Worm (Caenorhabditis elegans) whole organism, L1 larva: ENCODE data around the gene B0334.5.

Source experiments
- C16A3.4 ChIP-seq: fragments of 150-350 bp; optimal IDR thresholded peaks from 2 replicates; lab custom pipeline; 2014; ENCODE audit warnings: missing biosample characterization, missing genetic modification characterization
- F16B12.6 ChIP-seq: fragments of 150-350 bp; optimal IDR thresholded peaks from 2 replicates; lab custom pipeline; 2014; ENCODE audit warnings: missing biosample characterization, missing genetic modification characterization
- aha-1 ChIP-seq: fragments of 150-350 bp; optimal IDR thresholded peaks from 2 replicates; lab custom pipeline; 2014; ENCODE audit warnings: missing biosample characterization, missing genetic modification characterization
- aly-2 ChIP-seq: fragments of 150-350 bp; optimal IDR thresholded peaks from 2 replicates; lab custom pipeline; 2014; ENCODE audit warnings: missing biosample characterization, missing genetic modification characterization
- blmp-1 ChIP-seq: fragments of 150-350 bp; optimal IDR thresholded peaks from 2 replicates; lab custom pipeline; 2014; ENCODE audit warnings: missing biosample characterization, missing genetic modification characterization
- ceh-63 ChIP-seq: fragments of 200-800 bp; sonication (Bioruptor generic); optimal IDR thresholded peaks from 2 replicates; lab custom pipeline; 2018; ENCODE audit warnings: mild to moderate bottlenecking, missing genetic modification characterization, missing compliant biosample characterization
- ceh-88 ChIP-seq: fragments of 200-800 bp; sonication (Bioruptor generic); IDR thresholded peaks from 2 replicates; pipeline ENCODE4 v1.3.6; 2022; ENCODE audit warnings: missing genetic modification characterization, missing compliant biosample characterization
- dpl-1 ChIP-seq, 3 experiments: fragments of 150-350 bp in 2 of 3; sonication (generic microtip) in 1 of 3; optimal IDR thresholded peaks; 2 replicates each; lab custom pipeline; 2014 to 2017; ENCODE audit warnings: missing biosample characterization in 3 of 3, missing genetic modification characterization in 3 of 3, missing genetic modification reagents in 3 of 3
- dsc-1 ChIP-seq: sonication (generic microtip); optimal IDR thresholded peaks from 2 replicates; lab custom pipeline; 2016; ENCODE audit warnings: mild to moderate bottlenecking, missing genetic modification characterization, missing compliant biosample characterization
- efl-1 ChIP-seq, 4 experiments: fragments of 150-350 bp; optimal IDR thresholded peaks in 3 of 4; peaks in 1 of 4; 1 replicate in 1 of 4; 2 replicates in 3 of 4; lab custom pipeline; 2014; ENCODE audit warnings: missing biosample characterization in 2 of 4, missing genetic modification characterization in 2 of 4, missing genetic modification reagents in 2 of 4
- elt-3 ChIP-seq, 6 experiments: fragments of 150-350 bp in 1 of 6; sonication (generic microtip); optimal IDR thresholded peaks; 2 replicates each; lab custom pipeline; 2017 to 2018; ENCODE audit warnings: missing biosample characterization in 6 of 6, missing genetic modification characterization in 6 of 6, inconsistent platforms in 1 of 6
- ets-5 ChIP-seq: fragments of 200-800 bp; sonication (Bioruptor generic); IDR thresholded peaks from 2 replicates; pipeline ENCODE4 v1.3.6; 2022; ENCODE audit warnings: missing genetic modification characterization, missing compliant biosample characterization
- fkh-4 ChIP-seq: sonication (generic microtip); optimal IDR thresholded peaks from 2 replicates; lab custom pipeline; 2016; ENCODE audit warnings: missing compliant biosample characterization, missing genetic modification characterization, borderline replicate concordance
- fkh-8 ChIP-seq: sonication (generic microtip); optimal IDR thresholded peaks from 2 replicates; lab custom pipeline; 2016; ENCODE audit warnings: mild to moderate bottlenecking, missing genetic modification characterization, missing compliant biosample characterization
- grh-1 ChIP-seq: fragments of 200-800 bp; sonication (Bioruptor generic); IDR thresholded peaks from 2 replicates; pipeline ENCODE4 v1.3.6; 2022; ENCODE audit warnings: missing genetic modification reagents, missing genetic modification characterization, missing compliant biosample characterization
- hlh-17 ChIP-seq: fragments of 200-800 bp; sonication (Bioruptor generic); optimal IDR thresholded peaks from 2 replicates; lab custom pipeline; 2018; ENCODE audit warnings: missing genetic modification characterization, mild to moderate bottlenecking, missing compliant biosample characterization, moderate library complexity, borderline replicate concordance
- hpl-2 ChIP-seq: fragments of 150-350 bp; optimal IDR thresholded peaks from 2 replicates; lab custom pipeline; 2014; ENCODE audit warnings: missing biosample characterization, missing genetic modification reagents, missing genetic modification characterization
- irx-1 ChIP-seq: sonication (generic microtip); optimal IDR thresholded peaks from 2 replicates; lab custom pipeline; 2016; ENCODE audit warnings: missing genetic modification characterization, missing compliant biosample characterization
- lin-13 ChIP-seq: fragments of 150-350 bp; optimal IDR thresholded peaks from 2 replicates; lab custom pipeline; 2014; ENCODE audit warnings: missing biosample characterization, missing genetic modification reagents, missing genetic modification characterization
- lin-14 ChIP-seq: fragments of 200-800 bp; sonication (Bioruptor generic); optimal IDR thresholded peaks from 2 replicates; lab custom pipeline; 2018; ENCODE audit warnings: mild to moderate bottlenecking, missing genetic modification characterization, moderate library complexity, missing compliant biosample characterization
- lin-15B ChIP-seq: fragments of 150-350 bp; sonication (generic microtip); optimal IDR thresholded peaks from 3 replicates; lab custom pipeline; 2014; ENCODE audit warnings: missing biosample characterization, missing genetic modification characterization
- lin-35 ChIP-seq, 2 experiments: fragments of 150-350 bp; optimal IDR thresholded peaks; 2 replicates each; lab custom pipeline; 2014; ENCODE audit warnings: missing biosample characterization in 2 of 2, missing genetic modification characterization in 2 of 2, missing genetic modification reagents in 2 of 2
- lin-39 ChIP-seq: fragments of 150-350 bp; optimal IDR thresholded peaks from 2 replicates; lab custom pipeline; 2014; ENCODE audit warnings: missing biosample characterization, missing genetic modification reagents, missing genetic modification characterization
- lir-3 ChIP-seq: sonication (generic microtip); optimal IDR thresholded peaks from 2 replicates; lab custom pipeline; 2016; ENCODE audit warnings: mild to moderate bottlenecking, missing genetic modification characterization, moderate library complexity, missing compliant biosample characterization; ENCODE audit not compliant: poor library complexity
- lsy-2 ChIP-seq, 2 experiments: fragments of 150-350 bp; optimal IDR thresholded peaks; 2 replicates each; lab custom pipeline; 2014; ENCODE audit warnings: missing biosample characterization in 2 of 2, missing genetic modification characterization in 2 of 2
- mdl-1 ChIP-seq, 2 experiments: fragments of 150-350 bp; optimal IDR thresholded peaks; 2 replicates each; lab custom pipeline; 2014 to 2017; ENCODE audit warnings: missing biosample characterization in 2 of 2, missing genetic modification characterization in 2 of 2, inconsistent platforms in 1 of 2
- mep-1 ChIP-seq: fragments of 150-350 bp; optimal IDR thresholded peaks from 2 replicates; lab custom pipeline; 2014; ENCODE audit warnings: missing biosample characterization, missing genetic modification characterization
- nhr-12 ChIP-seq: sonication (generic microtip); optimal IDR thresholded peaks from 2 replicates; lab custom pipeline; 2017; ENCODE audit warnings: missing biosample characterization, missing genetic modification characterization
- nhr-19 ChIP-seq: fragments of 200-800 bp; sonication (Bioruptor generic); conservative IDR thresholded peaks from 2 replicates; pipeline ENCODE4 v1.3.6; 2022; ENCODE audit warnings: missing genetic modification characterization, missing compliant biosample characterization
- nhr-20 ChIP-seq: sonication (generic microtip); optimal IDR thresholded peaks from 2 replicates; lab custom pipeline; 2016; ENCODE audit warnings: mild to moderate bottlenecking, missing genetic modification characterization, missing compliant biosample characterization
- nhr-71 ChIP-seq: sonication (generic microtip); optimal IDR thresholded peaks from 2 replicates; lab custom pipeline; 2016; ENCODE audit warnings: mild to moderate bottlenecking, missing genetic modification characterization, moderate library complexity, missing compliant biosample characterization
- nhr-77 ChIP-seq: fragments of 150-350 bp; optimal IDR thresholded peaks from 2 replicates; lab custom pipeline; 2014; ENCODE audit warnings: missing biosample characterization, missing genetic modification characterization
- nhr-85 ChIP-seq: sonication (generic microtip); peaks from one replicate; lab custom pipeline; 2016; ENCODE audit warnings: missing genetic modification characterization, inconsistent platforms, missing compliant biosample characterization
- nhr-90 ChIP-seq: sonication (generic microtip); optimal IDR thresholded peaks from 2 replicates; lab custom pipeline; 2016; ENCODE audit warnings: mild to moderate bottlenecking, missing genetic modification characterization, missing compliant biosample characterization; ENCODE audit not compliant: poor library complexity
- pqm-1 ChIP-seq: sonication (generic microtip); optimal IDR thresholded peaks from 3 replicates; lab custom pipeline; 2017; ENCODE audit warnings: missing biosample characterization, missing genetic modification characterization
- snpc-4 ChIP-seq: fragments of 150-350 bp; optimal IDR thresholded peaks from 2 replicates; lab custom pipeline; 2014; ENCODE audit warnings: missing biosample characterization, missing genetic modification characterization
- snu-23 ChIP-seq: sonication (generic microtip); optimal IDR thresholded peaks from 2 replicates; lab custom pipeline; 2016; ENCODE audit warnings: missing genetic modification characterization, missing compliant biosample characterization
- tbx-2 ChIP-seq: sonication (generic microtip); optimal IDR thresholded peaks from 2 replicates; lab custom pipeline; 2016; ENCODE audit warnings: missing genetic modification characterization, missing compliant biosample characterization
- unc-130 ChIP-seq: fragments of 150-350 bp; optimal IDR thresholded peaks from 2 replicates; lab custom pipeline; 2017; ENCODE audit warnings: missing biosample characterization, missing genetic modification characterization, inconsistent platforms
- unc-30 ChIP-seq: sonication (generic microtip); optimal IDR thresholded peaks from 2 replicates; lab custom pipeline; 2017; ENCODE audit warnings: missing biosample characterization, missing genetic modification characterization
- unc-86 ChIP-seq: sonication (generic microtip); optimal IDR thresholded peaks from 2 replicates; lab custom pipeline; 2016; ENCODE audit warnings: missing genetic modification characterization, missing compliant biosample characterization
- unc-98 ChIP-seq: fragments of 200-800 bp; sonication (Bioruptor generic); IDR thresholded peaks from 2 replicates; pipeline ENCODE4 v1.3.6; 2022; ENCODE audit warnings: missing genetic modification characterization, missing compliant biosample characterization
- vab-15 ChIP-seq: sonication (generic microtip); optimal IDR thresholded peaks from 2 replicates; lab custom pipeline; 2017; ENCODE audit warnings: missing genotype, mild to moderate bottlenecking, missing genetic modification characterization, missing compliant biosample characterization
- zip-4 ChIP-seq: fragments of 200-800 bp; sonication (Bioruptor generic); optimal IDR thresholded peaks from 2 replicates; lab custom pipeline; 2018; ENCODE audit warnings: mild to moderate bottlenecking, missing genetic modification characterization, moderate library complexity, missing compliant biosample characterization
- ztf-4 ChIP-seq: fragments of 150-350 bp; optimal IDR thresholded peaks from 2 replicates; lab custom pipeline; 2014; ENCODE audit warnings: missing biosample characterization, missing genetic modification characterization

B0334.5 gene

ce11 chrII:11471916-11472315 lies 25.5 kb upstream of the B0334.5 start, which contains the start of gene mfn-1:
Gene mfn-1, minus strand, starts transcription at chrII:11472016.
- TF ChIP-seq snpc-4 (tag; lab: Kevin White, UChicago) (no peak), efl-1 (optimal IDR thresholded peaks at IDR 0.05; lab: Kevin White, UChicago) (no peak), efl-1 (GFP tag; optimal IDR thresholded peaks at IDR 0.05 in 1 of 2; lab: Kevin White, UChicago) (peak in 1 of 2 experiments; percentile 26)

ce11 chrII:11472542-11472941 lies 24.9 kb upstream of the B0334.5 start:
- no peak for TF ChIP-seq zip-4 (GFP tag; lab: Kevin White, UChicago)
- peak; percentile 72 for TF ChIP-seq nhr-85 (tag; lab: Kevin White, UChicago)
- TF ChIP-seq snu-23 (GFP tag; lab: Kevin White, UChicago) = peak; percentile 31
- no peak for TF ChIP-seq fkh-4 (tag; lab: Kevin White, UChicago)
- no peak for TF ChIP-seq fkh-8 (tag; lab: Kevin White, UChicago)
- TF ChIP-seq lin-15B = no peak
- TF ChIP-seq tbx-2 (tag; lab: Kevin White, UChicago) = peak; percentile 2
- TF ChIP-seq elt-3 (tag; optimal IDR thresholded peaks at IDR 0.05; lab: Kevin White, UChicago) = peak; percentile 2 to 93 (median 73)
- TF ChIP-seq lin-14 = peak; percentile 59
- peak; percentile 97 for TF ChIP-seq blmp-1 (tag; lab: Kevin White, UChicago)
- no peak; the same call in 1 of the 2 replicates for TF ChIP-seq nhr-19 (GFP tag; lab: Robert Waterston, UW)
- TF ChIP-seq ets-5 = no peak
- TF ChIP-seq aly-2 (tag; lab: Kevin White, UChicago) = no peak
- TF ChIP-seq nhr-90 (tag; lab: Kevin White, UChicago) = peak; percentile 13
- TF ChIP-seq lir-3 (tag; lab: Kevin White, UChicago) = no peak
- peak in 1 of 3 experiments; percentile 30 for TF ChIP-seq dpl-1 (GFP tag; optimal IDR thresholded peaks at IDR 0.05; lab: Kevin White, UChicago)
- no peak for TF ChIP-seq nhr-12 (tag; lab: Kevin White, UChicago)
- peak; percentile 65 for TF ChIP-seq nhr-20
- TF ChIP-seq nhr-71 (tag; lab: Kevin White, UChicago) = peak; percentile 48
- no peak for TF ChIP-seq mep-1 (tag; lab: Kevin White, UChicago)
- peak in 1 of 2 experiments; percentile 56 for TF ChIP-seq lin-35 (GFP tag; optimal IDR thresholded peaks at IDR 0.05; lab: Kevin White, UChicago)
- peak in 1 of 2 experiments; percentile 71 for TF ChIP-seq mdl-1 (tag; optimal IDR thresholded peaks at IDR 0.05; lab: Kevin White, UChicago)
- no peak for TF ChIP-seq unc-98 (GFP tag; lab: Robert Waterston, UW)
- TF ChIP-seq unc-130 (tag; lab: Kevin White, UChicago) = peak; percentile 22
- TF ChIP-seq irx-1 (tag; lab: Kevin White, UChicago) = no peak

ce11 chrII:11473525-11474181 lies 23.8 kb upstream of the B0334.5 start, which contains the start of the genes metl-1 and W02B12.11:
Gene metl-1, minus strand, starts transcription at chrII:11473575.
Gene W02B12.11, plus strand, starts transcription at chrII:11473861.
- peak; percentile 88 for TF ChIP-seq C16A3.4 (tag; lab: Kevin White, UChicago)
- peak; percentile 39 for TF ChIP-seq nhr-77 (tag; lab: Kevin White, UChicago)
- peak; percentile 88 for TF ChIP-seq lin-39 (tag; lab: Kevin White, UChicago)
- peak; percentile 92 for TF ChIP-seq nhr-19 (GFP tag; lab: Robert Waterston, UW)
- peak; percentile 82 for TF ChIP-seq unc-86 (tag; lab: Kevin White, UChicago)
- TF ChIP-seq aha-1 (tag; lab: Kevin White, UChicago) = peak; percentile 74
- peak; percentile 46 for TF ChIP-seq fkh-4 (tag; lab: Kevin White, UChicago)
- TF ChIP-seq unc-30 = no peak
- peak; percentile 80 to 85 for TF ChIP-seq efl-1 (optimal IDR thresholded peaks at IDR 0.05; lab: Kevin White, UChicago)
- peak; percentile 79 to 98 for TF ChIP-seq efl-1 (GFP tag; optimal IDR thresholded peaks at IDR 0.05 in 1 of 2; lab: Kevin White, UChicago)
- peak; percentile 90 for TF ChIP-seq dsc-1
- 0 out of 2 replicates have a peak, but pooled peaks have one; percentile 40 for TF ChIP-seq ceh-88 (GFP tag; lab: Robert Waterston, UW)
- TF ChIP-seq hlh-17 (GFP tag; lab: Kevin White, UChicago) = no peak
- TF ChIP-seq lin-13 (GFP tag; lab: Kevin White, UChicago) = peak; percentile 67
- peak; percentile 89 for TF ChIP-seq grh-1 (GFP tag; lab: Robert Waterston, UW)
- peak; percentile 96 for TF ChIP-seq mep-1 (tag; lab: Kevin White, UChicago)
- TF ChIP-seq blmp-1 (tag; lab: Kevin White, UChicago) = peak; percentile 66
- peak; percentile 74 for TF ChIP-seq irx-1 (tag; lab: Kevin White, UChicago)
- no peak for TF ChIP-seq pqm-1 (tag; lab: Kevin White, UChicago)
- peak; percentile 80 for TF ChIP-seq ztf-4 (tag; lab: Kevin White, UChicago)
- no peak for TF ChIP-seq vab-15 (tag; lab: Kevin White, UChicago)
- TF ChIP-seq lsy-2 (tag; optimal IDR thresholded peaks at IDR 0.05; lab: Kevin White, UChicago) = peak; percentile 90 to 94
- peak; percentile 54 for TF ChIP-seq F16B12.6 (tag; lab: Kevin White, UChicago)
- TF ChIP-seq lin-15B = peak; percentile 69
- TF ChIP-seq unc-130 (tag; lab: Kevin White, UChicago) = peak; percentile 80
- TF ChIP-seq ceh-63 (GFP tag; lab: Kevin White, UChicago) = no peak
- TF ChIP-seq lin-14 = no peak
- TF ChIP-seq zip-4 (GFP tag; lab: Kevin White, UChicago) = peak; percentile 70
- TF ChIP-seq unc-98 (GFP tag; lab: Robert Waterston, UW) = no peak
- TF ChIP-seq snpc-4 (tag; lab: Kevin White, UChicago) = peak; percentile 81
- peak; percentile 4 for TF ChIP-seq hpl-2
